Fruit fly (Drosophila melanogaster) whole organism, embryonic: Measurements from ENCODE around the gene Twdlalpha.

Source experiments
- Blimp-1 ChIP-seq: fragments of 200-800 bp; sonication (Bioruptor generic); optimal IDR thresholded peaks from 3 replicates; lab custom pipeline; 2018; ENCODE audit warnings: missing biosample characterization, missing genetic modification characterization, mild to moderate bottlenecking, moderate library complexity, missing genetic modification reagents
- CG10431 ChIP-seq: fragments of 200-800 bp; sonication (Bioruptor generic); optimal IDR thresholded peaks from 3 replicates; lab custom pipeline; 2018; ENCODE audit warnings: missing biosample characterization, mild to moderate bottlenecking, missing genetic modification characterization
- CG11456 ChIP-seq: fragments of 200-800 bp; sonication (Bioruptor generic); IDR thresholded peaks from 3 replicates; pipeline ENCODE4 v1.3.6; 2022; ENCODE audit warnings: missing biosample characterization, missing genetic modification characterization
- CG12219 ChIP-seq: fragments of 200-800 bp; sonication (Bioruptor generic); optimal IDR thresholded peaks from 3 replicates; lab custom pipeline; 2018; ENCODE audit warnings: missing biosample characterization, mild to moderate bottlenecking, missing genetic modification characterization
- CG13296 ChIP-seq: fragments of 200-800 bp; sonication (Bioruptor generic); optimal IDR thresholded peaks from 3 replicates; lab custom pipeline; 2018; ENCODE audit warnings: missing biosample characterization, mild to moderate bottlenecking, missing genetic modification characterization
- CG14860 ChIP-seq: fragments of 200-800 bp; sonication (Bioruptor generic); IDR thresholded peaks from 3 replicates; pipeline ENCODE4 v1.3.6; 2022; ENCODE audit warnings: missing biosample characterization, missing genetic modification characterization; ENCODE audit not compliant: partially characterized antibody
- CG15269 ChIP-seq: fragments of 200-800 bp; sonication (Bioruptor generic); optimal IDR thresholded peaks from 2 replicates; lab custom pipeline; 2018; ENCODE audit warnings: missing biosample characterization, mild to moderate bottlenecking, missing genetic modification characterization, moderate library complexity
- CG15479 ChIP-seq: fragments of 200-800 bp; sonication (Bioruptor generic); optimal IDR thresholded peaks from 3 replicates; lab custom pipeline; 2019; ENCODE audit warnings: missing biosample characterization, mild to moderate bottlenecking, missing genetic modification characterization, moderate library complexity
- CG16813 ChIP-seq: fragments of 200-800 bp; sonication (Bioruptor generic); IDR thresholded peaks from 3 replicates; pipeline ENCODE4 v1.3.6; 2022; ENCODE audit warnings: missing biosample characterization, missing genetic modification characterization; ENCODE audit not compliant: partially characterized antibody
- CG2202 ChIP-seq: fragments of 200-800 bp; sonication (Bioruptor generic); optimal IDR thresholded peaks from 2 replicates; lab custom pipeline; 2018; ENCODE audit warnings: missing biosample characterization, mild to moderate bottlenecking, missing genetic modification characterization
- CG2678 ChIP-seq: fragments of 200-800 bp; sonication (Bioruptor generic); optimal IDR thresholded peaks from 3 replicates; lab custom pipeline; 2019; ENCODE audit warnings: missing biosample characterization, mild to moderate bottlenecking, missing genetic modification characterization, moderate library complexity
- CG31365 ChIP-seq: fragments of 200-800 bp; sonication (Bioruptor generic); optimal IDR thresholded peaks from 2 replicates; lab custom pipeline; 2018; ENCODE audit warnings: missing biosample characterization, mild to moderate bottlenecking, missing genetic modification characterization
- CG3407 ChIP-seq: fragments of 200-800 bp; sonication (Bioruptor generic); optimal IDR thresholded peaks from 2 replicates; lab custom pipeline; 2018; ENCODE audit warnings: missing biosample characterization, mild to moderate bottlenecking, missing genetic modification characterization
- CG43689 ChIP-seq: fragments of 200-800 bp; sonication (Bioruptor generic); IDR thresholded peaks from 2 replicates; pipeline ENCODE4 v1.3.6; 2022; ENCODE audit warnings: missing biosample characterization, missing genetic modification characterization
- CG6683 ChIP-seq: fragments of 200-800 bp; sonication (Bioruptor generic); optimal IDR thresholded peaks from 2 replicates; lab custom pipeline; 2017; ENCODE audit warnings: missing biosample characterization, mild to moderate bottlenecking, missing genetic modification characterization, missing genetic modification reagents
- CG7928 ChIP-seq: fragments of 200-800 bp; sonication (Bioruptor generic); optimal IDR thresholded peaks from 2 replicates; lab custom pipeline; 2017; ENCODE audit warnings: missing biosample characterization, mild to moderate bottlenecking, missing genetic modification characterization
- CG9727 ChIP-seq: fragments of 200-800 bp; sonication (Bioruptor generic); optimal IDR thresholded peaks from 3 replicates; lab custom pipeline; 2017; ENCODE audit warnings: missing biosample characterization, mild to moderate bottlenecking, missing genetic modification characterization
- CG9797 ChIP-seq: fragments of 200-800 bp; sonication (Bioruptor generic); optimal IDR thresholded peaks from 3 replicates; lab custom pipeline; 2018; ENCODE audit warnings: missing biosample characterization, mild to moderate bottlenecking, missing genetic modification characterization
- CG9817 ChIP-seq: fragments of 200-800 bp; sonication (Bioruptor generic); optimal IDR thresholded peaks from 2 replicates; lab custom pipeline; 2018; ENCODE audit warnings: missing biosample characterization, mild to moderate bottlenecking, missing genetic modification characterization, moderate library complexity
- CkIIα-i1 ChIP-seq: fragments of 200-800 bp; sonication (Bioruptor generic); IDR thresholded peaks from 2 replicates; pipeline ENCODE4 v1.3.6; 2022; ENCODE audit warnings: missing biosample characterization, missing genetic modification characterization
- D ChIP-seq, 2 experiments: fragments of 200-800 bp in 1 of 2; fragments of >200 bp in 1 of 2; sonication (Bioruptor generic) in 1 of 2; optimal IDR thresholded peaks; 2 replicates in 1 of 2; 3 replicates in 1 of 2; lab custom pipeline; 2017; ENCODE audit warnings: mild to moderate bottlenecking in 1 of 2, missing biosample characterization in 1 of 2, missing genetic modification characterization in 1 of 2, missing genetic modification reagents in 1 of 2
- D19B ChIP-seq: fragments of 200-800 bp; sonication (Bioruptor generic); optimal IDR thresholded peaks from 2 replicates; lab custom pipeline; 2017; ENCODE audit warnings: missing biosample characterization, mild to moderate bottlenecking, missing genetic modification characterization
- HLH4C ChIP-seq: fragments of 200-800 bp; sonication (Bioruptor generic); IDR thresholded peaks from 3 replicates; pipeline ENCODE4 v1.3.6; 2022; ENCODE audit warnings: missing biosample characterization, missing genetic modification characterization; ENCODE audit not compliant: partially characterized antibody
- HmgZ ChIP-seq: fragments of 200-800 bp; sonication (Bioruptor generic); optimal IDR thresholded peaks from 2 replicates; lab custom pipeline; 2018; ENCODE audit warnings: missing biosample characterization, mild to moderate bottlenecking, missing genetic modification characterization
- Hr3 ChIP-seq: fragments of 200-800 bp; sonication (Bioruptor generic); optimal IDR thresholded peaks from 3 replicates; lab custom pipeline; 2016; ENCODE audit warnings: missing biosample characterization, missing genetic modification characterization
- Jarid2 ChIP-seq: fragments of 200-800 bp; sonication (Bioruptor generic); optimal IDR thresholded peaks from 3 replicates; lab custom pipeline; 2017; ENCODE audit warnings: mild to moderate bottlenecking, missing biosample characterization, missing genetic modification reagents, missing genetic modification characterization
- Neu2 ChIP-seq: fragments of 200-800 bp; sonication (Bioruptor generic); optimal IDR thresholded peaks from 3 replicates; lab custom pipeline; 2016; ENCODE audit warnings: missing biosample characterization, missing genetic modification characterization, borderline replicate concordance
- Oli ChIP-seq: fragments of 200-800 bp; sonication (Bioruptor generic); optimal IDR thresholded peaks from 2 replicates; lab custom pipeline; 2018; ENCODE audit warnings: missing biosample characterization, mild to moderate bottlenecking, missing genetic modification characterization, moderate library complexity
- Usf ChIP-seq: fragments of 200-800 bp; sonication (Bioruptor generic); optimal IDR thresholded peaks from 2 replicates; lab custom pipeline; 2017; ENCODE audit warnings: missing genotype, missing biosample characterization, missing genetic modification characterization
- ab ChIP-seq: fragments of 200-800 bp; sonication (Bioruptor generic); optimal IDR thresholded peaks from 2 replicates; lab custom pipeline; 2016; ENCODE audit warnings: missing biosample characterization, missing genetic modification characterization
- amos ChIP-seq: fragments of 200-800 bp; sonication (Bioruptor generic); IDR thresholded peaks from 2 replicates; pipeline ENCODE4 v1.3.6; 2022; ENCODE audit warnings: missing biosample characterization, missing genetic modification characterization; ENCODE audit not compliant: partially characterized antibody
- ap ChIP-seq: fragments of 200-800 bp; sonication (Bioruptor generic); IDR thresholded peaks from 2 replicates; pipeline ENCODE4 v1.3.6; 2022; ENCODE audit warnings: missing biosample characterization, missing genetic modification characterization
- az2 ChIP-seq: fragments of 200-800 bp; sonication (Bioruptor generic); optimal IDR thresholded peaks from 3 replicates; lab custom pipeline; 2016; ENCODE audit warnings: missing biosample characterization, missing genetic modification characterization
- br ChIP-seq: fragments of >200 bp; optimal IDR thresholded peaks from 2 replicates; lab custom pipeline; 2017
- cato ChIP-seq: fragments of 200-800 bp; sonication (Bioruptor generic); optimal IDR thresholded peaks from 2 replicates; lab custom pipeline; 2016; ENCODE audit warnings: missing biosample characterization, missing genetic modification characterization, borderline replicate concordance
- chif ChIP-seq, 2 experiments: fragments of 200-800 bp; sonication (Bioruptor generic); optimal IDR thresholded peaks; 3 replicates each; lab custom pipeline; 2016; ENCODE audit warnings: missing biosample characterization in 2 of 2, missing genetic modification characterization in 2 of 2
- chinmo ChIP-seq: fragments of 200-800 bp; sonication (Bioruptor generic); IDR thresholded peaks from 4 replicates; pipeline ENCODE4 v1.3.6; 2022; ENCODE audit warnings: missing biosample characterization, missing genetic modification characterization; ENCODE audit not compliant: partially characterized antibody
- ci ChIP-seq: fragments of 200-800 bp; sonication (Bioruptor generic); IDR thresholded peaks from 3 replicates; pipeline ENCODE4 v1.3.6; 2022; ENCODE audit warnings: missing biosample characterization, missing genetic modification characterization
- crc ChIP-seq: fragments of 200-800 bp; sonication (Bioruptor generic); optimal IDR thresholded peaks from 2 replicates; lab custom pipeline; 2016; ENCODE audit warnings: missing biosample characterization, missing genetic modification characterization
- croc ChIP-seq: fragments of 200-800 bp; sonication (Bioruptor generic); conservative IDR thresholded peaks from 3 replicates; pipeline ENCODE4 v1.3.6; 2022; ENCODE audit warnings: missing biosample characterization, missing genetic modification characterization
- fru ChIP-seq: fragments of >200 bp; optimal IDR thresholded peaks from 2 replicates; lab custom pipeline; 2017
- gce ChIP-seq: fragments of 200-800 bp; sonication (Bioruptor generic); IDR thresholded peaks from 3 replicates; pipeline ENCODE4 v1.3.6; 2022; ENCODE audit warnings: missing biosample characterization, missing genetic modification characterization
- gcm2 ChIP-seq: fragments of 200-800 bp; sonication (Bioruptor generic); optimal IDR thresholded peaks from 2 replicates; lab custom pipeline; 2016; ENCODE audit warnings: missing biosample characterization, missing genetic modification characterization
- gro ChIP-seq: fragments of 200-800 bp; sonication (Bioruptor generic); optimal IDR thresholded peaks from 2 replicates; lab custom pipeline; 2016; ENCODE audit warnings: missing biosample characterization, missing genetic modification characterization
- gsb ChIP-seq: fragments of 200-800 bp; sonication (Bioruptor generic); IDR thresholded peaks from 2 replicates; pipeline ENCODE4 v1.3.6; 2022; ENCODE audit warnings: missing biosample characterization, missing genetic modification characterization
- h ChIP-seq: fragments of >200 bp; optimal IDR thresholded peaks from 2 replicates; lab custom pipeline; 2017
- pzg ChIP-seq: fragments of 200-800 bp; sonication (Bioruptor generic); optimal IDR thresholded peaks from 3 replicates; lab custom pipeline; 2018; ENCODE audit warnings: missing biosample characterization, mild to moderate bottlenecking, missing genetic modification characterization, moderate library complexity
- ssp ChIP-seq: fragments of 200-800 bp; sonication (Bioruptor generic); IDR thresholded peaks from 2 replicates; pipeline ENCODE4 v1.3.6; 2022; ENCODE audit warnings: missing biosample characterization, missing genetic modification characterization
- wdn ChIP-seq: fragments of 200-800 bp; sonication (Bioruptor generic); IDR thresholded peaks from 2 replicates; pipeline ENCODE4 v1.3.6; 2022; ENCODE audit warnings: missing biosample characterization, missing genetic modification characterization
- wek ChIP-seq: fragments of 200-800 bp; sonication (Bioruptor generic); optimal IDR thresholded peaks from 3 replicates; lab custom pipeline; 2018; ENCODE audit warnings: missing biosample characterization, mild to moderate bottlenecking, missing genetic modification characterization, moderate library complexity
- zfh2 ChIP-seq: fragments of 200-800 bp; sonication (Bioruptor generic); optimal IDR thresholded peaks from 2 replicates; lab custom pipeline; 2016; ENCODE audit warnings: missing biosample characterization, missing genetic modification characterization

Gene Twdlalpha

dm6 chrX:16783141-16783715 is 40.6 kb downstream of the Twdlalpha start, which contains the start of gene if (continued):
- TF ChIP-seq CG11456 (GFP tag; lab: Robert Waterston, UW): no peak
- TF ChIP-seq D19B (GFP tag; lab: Kevin White, UChicago): no peak
- TF ChIP-seq chif (GFP tag; optimal IDR thresholded peaks at IDR 0.05; lab: Kevin White, UChicago): no peak
- TF ChIP-seq CG13296 (GFP tag; lab: Kevin White, UChicago): no peak
- no peak for TF ChIP-seq Usf (GFP tag; lab: Kevin White, UChicago)
- TF ChIP-seq CG2202: no peak
- TF ChIP-seq Oli (tag; lab: Kevin White, UChicago): no peak
- TF ChIP-seq Neu2 (GFP tag; lab: Kevin White, UChicago): no peak
- TF ChIP-seq HmgZ (tag; lab: Kevin White, UChicago): no peak
- no peak for TF ChIP-seq CG9817 (tag; lab: Kevin White, UChicago)
- no peak for TF ChIP-seq CG15269 (tag; lab: Kevin White, UChicago)
- no peak for TF ChIP-seq Hr3 (GFP tag; lab: Kevin White, UChicago)
- no peak for TF ChIP-seq croc
- no peak; the same call in 2 of the 3 replicates for TF ChIP-seq ci (GFP tag; lab: Robert Waterston, UW)
- no peak for TF ChIP-seq crc (GFP tag; lab: Kevin White, UChicago)
- 0 out of 4 replicates have a peak, but pooled peaks have one; percentile 56 for TF ChIP-seq chinmo (GFP tag; lab: Robert Waterston, UW)
- TF ChIP-seq CG6683 (GFP tag; lab: Kevin White, UChicago): no peak
- TF ChIP-seq br: no peak
- no peak for TF ChIP-seq ssp (GFP tag; lab: Robert Waterston, UW)
- TF ChIP-seq CG7928: no peak
- no peak for TF ChIP-seq gro (GFP tag; lab: Kevin White, UChicago)
- TF ChIP-seq CG9797 (GFP tag; lab: Kevin White, UChicago): no peak
- no peak for TF ChIP-seq CG31365 (tag; lab: Kevin White, UChicago)
- TF ChIP-seq CG43689 (GFP tag; lab: Robert Waterston, UW): no peak
- no peak for TF ChIP-seq gce (GFP tag; lab: Robert Waterston, UW)
- TF ChIP-seq gcm2 (GFP tag; lab: Kevin White, UChicago): no peak
- TF ChIP-seq wek: no peak
- TF ChIP-seq Jarid2: peak; percentile 59
- peak; percentile 33; the same call in 1 of the 2 replicates for TF ChIP-seq amos (GFP tag; lab: Robert Waterston, UW)
- no peak for TF ChIP-seq pzg (GFP tag; lab: Kevin White, UChicago)
- no peak for TF ChIP-seq CG12219 (GFP tag; lab: Kevin White, UChicago)
- no peak for TF ChIP-seq D (optimal IDR thresholded peaks at IDR 0.05; lab: Kevin White, UChicago)
- no peak for TF ChIP-seq D (GFP tag; optimal IDR thresholded peaks at IDR 0.05; lab: Kevin White, UChicago)
- TF ChIP-seq zfh2 (GFP tag; lab: Kevin White, UChicago): no peak
- TF ChIP-seq cato (GFP tag; lab: Kevin White, UChicago): no peak
- no peak for TF ChIP-seq CG9727 (GFP tag; lab: Kevin White, UChicago)
- no peak for TF ChIP-seq fru
- TF ChIP-seq wdn: no peak
- TF ChIP-seq Blimp-1 (GFP tag; lab: Kevin White, UChicago): peak; percentile 7
- TF ChIP-seq CG10431: no peak
- no peak for TF ChIP-seq ap (GFP tag; lab: Robert Waterston, UW)
- no peak for TF ChIP-seq HLH4C (GFP tag; lab: Robert Waterston, UW)
- TF ChIP-seq gsb: no peak
- no peak for TF ChIP-seq CG15479 (GFP tag; lab: Kevin White, UChicago)
- TF ChIP-seq CG14860: no peak
- TF ChIP-seq ab (GFP tag; lab: Kevin White, UChicago): no peak
- TF ChIP-seq az2 (GFP tag; lab: Kevin White, UChicago): no peak
- no peak for TF ChIP-seq CG3407 (GFP tag; lab: Kevin White, UChicago)
- TF ChIP-seq CkIIα-i1: no peak
- no peak for TF ChIP-seq CG16813 (GFP tag; lab: Robert Waterston, UW)
- no peak for TF ChIP-seq h (lab: Kevin White, UChicago)
- no peak for TF ChIP-seq CG2678
